Fruit fly (Drosophila melanogaster) whole organism, embryonic: Measurements from ENCODE around the gene Trl.
A peak's percentile ranks its signal among the peaks of the same experiment; 100 is the strongest.

ENCODE experiments used
- Asciz ChIP-seq: fragments of 200-800 bp; sonication (Bioruptor generic); optimal IDR thresholded peaks from 2 replicates; lab custom pipeline; 2017; ENCODE audit warnings: missing biosample characterization, mild to moderate bottlenecking, missing genetic modification characterization, missing genetic modification reagents
- CG10431 ChIP-seq: fragments of 200-800 bp; sonication (Bioruptor generic); optimal IDR thresholded peaks from 3 replicates; lab custom pipeline; 2018; ENCODE audit warnings: missing biosample characterization, mild to moderate bottlenecking, missing genetic modification characterization
- CG10565 ChIP-seq: fragments of 200-800 bp; sonication (Bioruptor generic); optimal IDR thresholded peaks from 3 replicates; lab custom pipeline; 2016; ENCODE audit warnings: missing biosample characterization, mild to moderate bottlenecking, missing genetic modification characterization
- CG11504 ChIP-seq: fragments of 200-800 bp; sonication (Bioruptor generic); optimal IDR thresholded peaks from 3 replicates; lab custom pipeline; 2019; ENCODE audit warnings: missing biosample characterization, mild to moderate bottlenecking, missing genetic modification characterization, moderate library complexity
- CG12236 ChIP-seq: fragments of 200-800 bp; sonication (Bioruptor generic); optimal IDR thresholded peaks from 2 replicates; lab custom pipeline; 2016; ENCODE audit warnings: missing biosample characterization, missing genetic modification characterization
- CG13894 ChIP-seq: fragments of 200-800 bp; sonication (Bioruptor generic); optimal IDR thresholded peaks from 3 replicates; lab custom pipeline; 2018; ENCODE audit warnings: missing biosample characterization, mild to moderate bottlenecking, missing genetic modification characterization, moderate library complexity
- CG14965 ChIP-seq: fragments of 200-800 bp; sonication (Bioruptor generic); optimal IDR thresholded peaks from 2 replicates; lab custom pipeline; 2016; ENCODE audit warnings: missing biosample characterization, missing genetic modification characterization, borderline replicate concordance
- CG15011 ChIP-seq: fragments of 200-800 bp; sonication (Bioruptor generic); optimal IDR thresholded peaks from 3 replicates; lab custom pipeline; 2018; ENCODE audit warnings: missing biosample characterization, mild to moderate bottlenecking, missing genetic modification characterization
- CG15269 ChIP-seq: fragments of 200-800 bp; sonication (Bioruptor generic); optimal IDR thresholded peaks from 2 replicates; lab custom pipeline; 2018; ENCODE audit warnings: missing biosample characterization, mild to moderate bottlenecking, missing genetic modification characterization, moderate library complexity
- CG1602 ChIP-seq: fragments of 200-800 bp; sonication (Bioruptor generic); optimal IDR thresholded peaks from 3 replicates; lab custom pipeline; 2016; ENCODE audit warnings: missing biosample characterization, missing genetic modification characterization
- CG16863 ChIP-seq: fragments of 200-800 bp; sonication (Bioruptor generic); optimal IDR thresholded peaks from 3 replicates; lab custom pipeline; 2016; ENCODE audit warnings: missing biosample characterization, missing genetic modification characterization
- CG2875 ChIP-seq: fragments of 200-800 bp; sonication (Bioruptor generic); optimal IDR thresholded peaks from 2 replicates; lab custom pipeline; 2017; ENCODE audit warnings: missing biosample characterization, mild to moderate bottlenecking, missing genetic modification characterization, missing genetic modification reagents
- CG30020 ChIP-seq: fragments of 200-800 bp; optimal IDR thresholded peaks from 2 replicates; lab custom pipeline; 2019; ENCODE audit warnings: missing biosample characterization, mild to moderate bottlenecking, missing genetic modification characterization, moderate library complexity
- CG4282 ChIP-seq: fragments of 200-800 bp; sonication (Bioruptor generic); optimal IDR thresholded peaks from 2 replicates; lab custom pipeline; 2016; ENCODE audit warnings: missing biosample characterization, missing genetic modification characterization
- CG5180 ChIP-seq: fragments of 200-800 bp; sonication (Bioruptor generic); optimal IDR thresholded peaks from 3 replicates; lab custom pipeline; 2017; ENCODE audit warnings: missing biosample characterization, missing genetic modification characterization, mild to moderate bottlenecking, moderate library complexity, missing genetic modification reagents
- CG6683 ChIP-seq: fragments of 200-800 bp; sonication (Bioruptor generic); optimal IDR thresholded peaks from 2 replicates; lab custom pipeline; 2017; ENCODE audit warnings: missing biosample characterization, mild to moderate bottlenecking, missing genetic modification characterization, missing genetic modification reagents
- CG8924 ChIP-seq: fragments of 200-800 bp; optimal IDR thresholded peaks from 3 replicates; lab custom pipeline; 2019; ENCODE audit warnings: missing biosample characterization, mild to moderate bottlenecking, missing genetic modification characterization, moderate library complexity
- CG9727 ChIP-seq: fragments of 200-800 bp; sonication (Bioruptor generic); optimal IDR thresholded peaks from 3 replicates; lab custom pipeline; 2017; ENCODE audit warnings: missing biosample characterization, mild to moderate bottlenecking, missing genetic modification characterization
- Dek ChIP-seq: fragments of 200-800 bp; sonication (Bioruptor generic); optimal IDR thresholded peaks from 3 replicates; lab custom pipeline; 2019; ENCODE audit warnings: missing biosample characterization, mild to moderate bottlenecking, missing genetic modification characterization, moderate library complexity
- Dip2 ChIP-seq: fragments of 200-800 bp; sonication (Bioruptor generic); IDR thresholded peaks from 2 replicates; pipeline ENCODE4 v1.3.6; 2022; ENCODE audit warnings: missing biosample characterization, missing genetic modification characterization
- Dp ChIP-seq: fragments of 200-800 bp; sonication (Bioruptor generic); optimal IDR thresholded peaks from 2 replicates; lab custom pipeline; 2018; ENCODE audit warnings: missing biosample characterization, mild to moderate bottlenecking, missing genetic modification characterization, moderate library complexity
- HmgZ ChIP-seq: fragments of 200-800 bp; sonication (Bioruptor generic); optimal IDR thresholded peaks from 2 replicates; lab custom pipeline; 2018; ENCODE audit warnings: missing biosample characterization, mild to moderate bottlenecking, missing genetic modification characterization
- Jarid2 ChIP-seq: fragments of 200-800 bp; sonication (Bioruptor generic); optimal IDR thresholded peaks from 3 replicates; lab custom pipeline; 2017; ENCODE audit warnings: mild to moderate bottlenecking, missing biosample characterization, missing genetic modification reagents, missing genetic modification characterization
- Lhr ChIP-seq: fragments of 200-800 bp; sonication (Bioruptor generic); optimal IDR thresholded peaks from 3 replicates; lab custom pipeline; 2017; ENCODE audit warnings: mild to moderate bottlenecking, missing biosample characterization, missing genetic modification reagents, missing genetic modification characterization
- Med ChIP-seq: fragments of 200-800 bp; sonication (Bioruptor generic); peaks from one replicate; lab custom pipeline; 2016; ENCODE audit warnings: missing biosample characterization, missing genetic modification characterization, mild to moderate bottlenecking, inconsistent platforms, moderate library complexity
- Meics ChIP-seq: fragments of 200-800 bp; sonication (Bioruptor generic); optimal IDR thresholded peaks from 2 replicates; lab custom pipeline; 2017; ENCODE audit warnings: missing biosample characterization, mild to moderate bottlenecking, missing genetic modification characterization
- Neu2 ChIP-seq: fragments of 200-800 bp; sonication (Bioruptor generic); optimal IDR thresholded peaks from 3 replicates; lab custom pipeline; 2016; ENCODE audit warnings: missing biosample characterization, missing genetic modification characterization, borderline replicate concordance
- Nf-YA ChIP-seq: fragments of 200-800 bp; sonication (Bioruptor generic); IDR thresholded peaks from 2 replicates; pipeline ENCODE4 v1.3.6; 2022; ENCODE audit warnings: missing biosample characterization, missing genetic modification characterization
- Opbp ChIP-seq: fragments of 200-800 bp; sonication (Bioruptor generic); IDR thresholded peaks from 3 replicates; pipeline ENCODE4 v1.3.6; 2022; ENCODE audit warnings: missing biosample characterization, missing genetic modification characterization; ENCODE audit not compliant: partially characterized antibody
- Ssrp ChIP-seq: fragments of 200-800 bp; sonication (Bioruptor generic); optimal IDR thresholded peaks from 2 replicates; lab custom pipeline; 2018; ENCODE audit warnings: missing biosample characterization, mild to moderate bottlenecking, missing genetic modification characterization, moderate library complexity
- YL-1 ChIP-seq: fragments of 200-800 bp; sonication (Bioruptor generic); optimal IDR thresholded peaks from 3 replicates; lab custom pipeline; 2017; ENCODE audit warnings: missing biosample characterization, mild to moderate bottlenecking, missing genetic modification characterization
- az2 ChIP-seq: fragments of 200-800 bp; sonication (Bioruptor generic); optimal IDR thresholded peaks from 3 replicates; lab custom pipeline; 2016; ENCODE audit warnings: missing biosample characterization, missing genetic modification characterization
- br ChIP-seq: fragments of >200 bp; optimal IDR thresholded peaks from 2 replicates; lab custom pipeline; 2017
- crc ChIP-seq: fragments of 200-800 bp; sonication (Bioruptor generic); optimal IDR thresholded peaks from 2 replicates; lab custom pipeline; 2016; ENCODE audit warnings: missing biosample characterization, missing genetic modification characterization
- dmrt11E ChIP-seq: fragments of 200-800 bp; sonication (Bioruptor generic); optimal IDR thresholded peaks from 3 replicates; lab custom pipeline; 2018; ENCODE audit warnings: missing biosample characterization, mild to moderate bottlenecking, missing genetic modification characterization, moderate library complexity
- fd64A ChIP-seq: fragments of 200-800 bp; sonication (Bioruptor generic); optimal IDR thresholded peaks from 3 replicates; lab custom pipeline; 2018; ENCODE audit warnings: missing biosample characterization, mild to moderate bottlenecking, missing genetic modification characterization
- gce ChIP-seq: fragments of 200-800 bp; sonication (Bioruptor generic); IDR thresholded peaks from 3 replicates; pipeline ENCODE4 v1.3.6; 2022; ENCODE audit warnings: missing biosample characterization, missing genetic modification characterization
- gfzf ChIP-seq: fragments of 200-800 bp; sonication (Bioruptor generic); optimal IDR thresholded peaks from 2 replicates; lab custom pipeline; 2016; ENCODE audit warnings: missing biosample characterization, mild to moderate bottlenecking, missing genetic modification characterization, moderate library complexity
- her ChIP-seq: fragments of 200-800 bp; sonication (Bioruptor generic); optimal IDR thresholded peaks from 2 replicates; lab custom pipeline; 2016; ENCODE audit warnings: missing biosample characterization, missing genetic modification characterization
- lbe ChIP-seq: fragments of 200-800 bp; sonication (Bioruptor generic); optimal IDR thresholded peaks from 2 replicates; lab custom pipeline; 2016; ENCODE audit warnings: missing biosample characterization, mild to moderate bottlenecking, missing genetic modification characterization
- lov ChIP-seq, 2 experiments: fragments of 200-800 bp in 1 of 2; fragments of >200 bp in 1 of 2; sonication (Bioruptor generic) in 1 of 2; IDR thresholded peaks in 1 of 2; optimal IDR thresholded peaks in 1 of 2; 2 replicates in 1 of 2; 3 replicates in 1 of 2; pipeline versions ENCODE4 v1.3.6 to Lab custom; 2017 to 2022; ENCODE audit warnings: missing biosample characterization in 1 of 2, missing genetic modification characterization in 1 of 2
- maf-S ChIP-seq: fragments of 200-800 bp; sonication (Bioruptor generic); optimal IDR thresholded peaks from 2 replicates; lab custom pipeline; 2016; ENCODE audit warnings: missing biosample characterization, missing genetic modification characterization
- nerfin-1 ChIP-seq: fragments of 200-800 bp; sonication (Bioruptor generic); optimal IDR thresholded peaks from 3 replicates; lab custom pipeline; 2019; ENCODE audit warnings: missing biosample characterization, mild to moderate bottlenecking, missing genetic modification characterization, moderate library complexity
- otp ChIP-seq: fragments of 200-800 bp; sonication (Bioruptor generic); IDR thresholded peaks from 3 replicates; pipeline ENCODE4, ENCODE4 v1.3.6; 2022; ENCODE audit warnings: missing biosample characterization, missing genetic modification characterization
- ranshi ChIP-seq: fragments of 200-800 bp; sonication (Bioruptor generic); IDR thresholded peaks from 2 replicates; pipeline ENCODE4 v1.3.6; 2022; ENCODE audit warnings: missing biosample characterization, missing genetic modification characterization
- scrt ChIP-seq: fragments of 200-800 bp; sonication (Bioruptor generic); optimal IDR thresholded peaks from 2 replicates; lab custom pipeline; 2018; ENCODE audit warnings: missing biosample characterization, mild to moderate bottlenecking, missing genetic modification characterization, moderate library complexity
- ssp ChIP-seq: fragments of 200-800 bp; sonication (Bioruptor generic); IDR thresholded peaks from 2 replicates; pipeline ENCODE4 v1.3.6; 2022; ENCODE audit warnings: missing biosample characterization, missing genetic modification characterization
- toy ChIP-seq: fragments of 200-800 bp; sonication (Bioruptor generic); IDR thresholded peaks from 2 replicates; pipeline ENCODE4 v1.3.6; 2022; ENCODE audit warnings: missing biosample characterization, missing genetic modification characterization
- unc-4 ChIP-seq: fragments of 200-800 bp; sonication (Bioruptor generic); IDR thresholded peaks from 2 replicates; pipeline ENCODE4 v1.3.6; 2022; ENCODE audit warnings: missing biosample characterization, missing genetic modification characterization; ENCODE audit not compliant: partially characterized antibody
- z ChIP-seq: fragments of 200-800 bp; sonication (Bioruptor generic); IDR thresholded peaks from 3 replicates; pipeline ENCODE4 v1.3.6; 2022; ENCODE audit warnings: missing biosample characterization, missing genetic modification characterization

Gene Trl

DNA sequence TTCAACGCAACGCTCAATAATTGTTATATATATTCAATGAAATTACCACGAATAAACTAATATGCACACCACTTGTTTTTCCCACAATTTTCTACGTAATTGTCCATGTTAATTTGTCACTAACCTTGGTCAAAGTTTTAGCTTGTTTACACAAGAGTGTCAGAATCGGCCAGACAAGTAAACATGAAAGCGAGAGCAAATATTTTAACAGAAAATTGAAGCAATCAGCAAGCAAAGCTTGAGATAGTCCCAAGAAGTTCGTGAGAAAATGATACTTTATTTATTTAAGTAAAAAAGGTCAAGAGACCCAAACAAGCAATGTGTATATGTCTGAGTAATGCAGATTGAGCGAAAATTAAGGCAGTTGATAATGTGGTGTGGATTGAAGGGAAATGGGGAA lies 52.8 kb downstream of the Trl start (continued):
- no peak for TF ChIP-seq Dip2 (GFP tag; lab: Robert Waterston, UW)
- TF ChIP-seq unc-4 (GFP tag; lab: Robert Waterston, UW) = no peak
- no peak for TF ChIP-seq gce
- peak; percentile 32 for TF ChIP-seq scrt (GFP tag; lab: Kevin White, UChicago)
- TF ChIP-seq br (lab: Kevin White, UChicago) = no peak
- no peak for TF ChIP-seq Med (GFP tag; lab: Kevin White, UChicago)
- TF ChIP-seq Meics (GFP tag; lab: Kevin White, UChicago) = peak; percentile 44
- TF ChIP-seq Lhr (GFP tag; lab: Kevin White, UChicago) = no peak
- TF ChIP-seq CG30020 (tag; lab: Kevin White, UChicago) = no peak
- TF ChIP-seq maf-S = peak; percentile 20
- peak; percentile 44 for TF ChIP-seq lbe
- no peak for TF ChIP-seq YL-1
- TF ChIP-seq fd64A = peak; percentile 9
- TF ChIP-seq CG15011 (GFP tag; lab: Kevin White, UChicago) = peak; percentile 54
- TF ChIP-seq gfzf (GFP tag; lab: Kevin White, UChicago) = no peak
- peak; percentile 60 for TF ChIP-seq Asciz
- TF ChIP-seq CG2875 = peak; percentile 1
- no peak for TF ChIP-seq CG10431 (GFP tag; lab: Kevin White, UChicago)
- no peak for TF ChIP-seq az2
- peak; percentile 24 for TF ChIP-seq CG12236 (GFP tag; lab: Kevin White, UChicago)
- TF ChIP-seq CG13894 (tag; lab: Kevin White, UChicago) = peak; percentile 45
- TF ChIP-seq CG16863 (GFP tag; lab: Kevin White, UChicago) = no peak
- TF ChIP-seq Ssrp (tag; lab: Kevin White, UChicago) = no peak
- TF ChIP-seq CG9727 = peak; percentile 25
- TF ChIP-seq toy = no peak
- TF ChIP-seq Dp (GFP tag; lab: Kevin White, UChicago) = no peak
- TF ChIP-seq CG15269 (tag; lab: Kevin White, UChicago) = peak; percentile 35
- no peak for TF ChIP-seq Dek (tag; lab: Kevin White, UChicago)
- 0 out of 2 replicates have a peak, but pooled peaks have one; percentile 34 for TF ChIP-seq Nf-YA (GFP tag; lab: Robert Waterston, UW)
- TF ChIP-seq Jarid2 (GFP tag; lab: Kevin White, UChicago) = peak; percentile 19
- TF ChIP-seq ranshi = no peak; the same call in 1 of the 2 replicates
- no peak for TF ChIP-seq z (GFP tag; lab: Robert Waterston, UW)
- TF ChIP-seq lov (optimal IDR thresholded peaks at IDR 0.05; lab: Kevin White, UChicago) = no peak
- TF ChIP-seq lov (GFP tag; IDR thresholded peaks at IDR 0.05; lab: Robert Waterston, UW) = no peak
- no peak for TF ChIP-seq ssp (GFP tag; lab: Robert Waterston, UW)
- TF ChIP-seq crc (GFP tag; lab: Kevin White, UChicago) = no peak
- TF ChIP-seq CG8924 (tag; lab: Kevin White, UChicago) = no peak
- TF ChIP-seq CG10565 (GFP tag; lab: Kevin White, UChicago) = no peak
- TF ChIP-seq CG6683 (GFP tag; lab: Kevin White, UChicago) = no peak
- no peak for TF ChIP-seq nerfin-1 (tag; lab: Kevin White, UChicago)
- TF ChIP-seq CG1602 (GFP tag; lab: Kevin White, UChicago) = no peak
- no peak for TF ChIP-seq Opbp (GFP tag; lab: Robert Waterston, UW)
- no peak for TF ChIP-seq HmgZ
- no peak for TF ChIP-seq dmrt11E (tag; lab: Kevin White, UChicago)
- TF ChIP-seq Neu2 (GFP tag; lab: Kevin White, UChicago) = no peak
- no peak for TF ChIP-seq CG5180 (GFP tag; lab: Kevin White, UChicago)
- peak; percentile 32 for TF ChIP-seq her
- TF ChIP-seq otp (GFP tag; lab: Robert Waterston, UW) = no peak
- TF ChIP-seq CG4282 (GFP tag; lab: Kevin White, UChicago) = no peak
- TF ChIP-seq CG11504 (tag; lab: Kevin White, UChicago) = peak; percentile 46
- no peak for TF ChIP-seq CG14965 (GFP tag; lab: Kevin White, UChicago)
